Fruit fly (Drosophila melanogaster): ENCODE measurements around the gene COX7B.

DNA sequence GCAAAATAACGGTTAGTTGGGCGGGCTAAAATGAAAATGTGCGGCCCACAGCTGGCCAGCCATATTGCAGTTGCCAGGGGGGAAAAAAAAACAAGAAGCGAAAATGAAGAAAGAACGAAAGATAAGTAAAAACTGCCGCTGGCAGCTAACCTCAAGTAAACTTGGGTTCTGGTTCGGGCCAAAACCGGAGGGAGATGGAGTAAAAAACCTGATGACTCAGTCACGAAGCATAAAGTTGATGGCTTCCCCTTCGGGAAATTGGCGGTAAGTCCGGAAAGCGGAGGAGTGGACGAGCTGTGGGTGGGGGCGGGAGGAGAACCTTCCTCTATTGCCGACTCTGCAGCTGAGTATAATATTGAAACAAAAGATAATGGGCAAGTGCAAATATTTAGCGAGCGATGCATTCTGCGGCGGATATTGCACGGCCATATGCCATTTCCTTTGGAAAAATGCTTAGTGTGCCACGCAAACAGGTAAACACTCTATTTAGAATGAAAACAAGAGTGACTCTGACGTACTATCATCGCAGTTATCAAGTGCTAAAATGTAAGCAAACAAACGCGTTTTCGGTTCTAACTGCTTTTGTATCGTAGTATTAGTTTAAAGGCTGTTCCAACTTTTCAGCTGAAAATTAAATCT lies 6.1 kb upstream of the COX7B start:
- TF ChIP-seq CG8478 (optimal IDR thresholded peaks at IDR 0.05) (no peak), CTCF (optimal IDR thresholded peaks at IDR 0.05) (no peak)

Measured in S2 (cell line).